Fruit fly (Drosophila melanogaster) whole organism, embryonic: ENCODE data around the gene mag.

Experiments used
- Abd-B ChIP-seq: fragments of 200-800 bp; sonication (Bioruptor generic); optimal IDR thresholded peaks from 2 replicates; lab custom pipeline; 2018; ENCODE audit warnings: missing biosample characterization, mild to moderate bottlenecking, missing genetic modification characterization, moderate library complexity
- BEAF-32 ChIP-seq: fragments of 200-800 bp; sonication (Bioruptor generic); optimal IDR thresholded peaks from 3 replicates; lab custom pipeline; 2017; ENCODE audit warnings: missing biosample characterization, missing genetic modification characterization, mild to moderate bottlenecking, moderate library complexity, missing genetic modification reagents
- CG13296 ChIP-seq: fragments of 200-800 bp; sonication (Bioruptor generic); optimal IDR thresholded peaks from 3 replicates; lab custom pipeline; 2018; ENCODE audit warnings: missing biosample characterization, mild to moderate bottlenecking, missing genetic modification characterization
- CG13894 ChIP-seq: fragments of 200-800 bp; sonication (Bioruptor generic); optimal IDR thresholded peaks from 3 replicates; lab custom pipeline; 2018; ENCODE audit warnings: missing biosample characterization, mild to moderate bottlenecking, missing genetic modification characterization, moderate library complexity
- CG14050 ChIP-seq: fragments of 200-800 bp; sonication (Bioruptor generic); IDR thresholded peaks from 3 replicates; pipeline ENCODE4 v1.3.6; 2022; ENCODE audit warnings: missing biosample characterization, missing genetic modification characterization
- CG14710 ChIP-seq: fragments of 200-800 bp; sonication (Bioruptor generic); optimal IDR thresholded peaks from 3 replicates; lab custom pipeline; 2019; ENCODE audit warnings: missing biosample characterization, mild to moderate bottlenecking, missing genetic modification characterization, moderate library complexity
- CG15514 ChIP-seq: fragments of 200-800 bp; sonication (Bioruptor generic); optimal IDR thresholded peaks from 3 replicates; lab custom pipeline; 2017; ENCODE audit warnings: missing biosample characterization, missing genetic modification characterization, mild to moderate bottlenecking, moderate library complexity, missing genetic modification reagents
- CG2116 ChIP-seq: fragments of 200-800 bp; sonication (Bioruptor generic); optimal IDR thresholded peaks from 3 replicates; lab custom pipeline; 2018; ENCODE audit warnings: missing biosample characterization, mild to moderate bottlenecking, missing genetic modification characterization
- CG2678 ChIP-seq: fragments of 200-800 bp; sonication (Bioruptor generic); optimal IDR thresholded peaks from 3 replicates; lab custom pipeline; 2019; ENCODE audit warnings: missing biosample characterization, mild to moderate bottlenecking, missing genetic modification characterization, moderate library complexity
- CG30020 ChIP-seq: fragments of 200-800 bp; optimal IDR thresholded peaks from 2 replicates; lab custom pipeline; 2019; ENCODE audit warnings: missing biosample characterization, mild to moderate bottlenecking, missing genetic modification characterization, moderate library complexity
- CG3163 ChIP-seq: fragments of 200-800 bp; sonication (Bioruptor generic); optimal IDR thresholded peaks from 3 replicates; lab custom pipeline; 2016; ENCODE audit warnings: missing biosample characterization, missing genetic modification characterization
- CG34422 ChIP-seq: fragments of 200-800 bp; sonication (Bioruptor generic); IDR thresholded peaks from 3 replicates; pipeline ENCODE4 v1.3.6; 2022; ENCODE audit warnings: missing biosample characterization, missing genetic modification characterization
- CG3847 ChIP-seq: fragments of 200-800 bp; sonication (Bioruptor generic); IDR thresholded peaks from 2 replicates; pipeline ENCODE4 v1.3.6; 2022; ENCODE audit warnings: missing biosample characterization, missing genetic modification characterization
- CG3995 ChIP-seq: fragments of 200-800 bp; sonication (Bioruptor generic); optimal IDR thresholded peaks from 3 replicates; lab custom pipeline; 2016; ENCODE audit warnings: missing biosample characterization, missing genetic modification characterization
- CG4617 ChIP-seq: fragments of 200-800 bp; sonication (Bioruptor generic); optimal IDR thresholded peaks from 3 replicates; lab custom pipeline; 2016; ENCODE audit warnings: missing biosample characterization, missing genetic modification characterization, borderline replicate concordance
- CG8281 ChIP-seq: fragments of 200-800 bp; sonication (Bioruptor generic); optimal IDR thresholded peaks from 2 replicates; lab custom pipeline; 2018; ENCODE audit warnings: missing biosample characterization, mild to moderate bottlenecking, missing genetic modification characterization, moderate library complexity
- Dp ChIP-seq: fragments of 200-800 bp; sonication (Bioruptor generic); optimal IDR thresholded peaks from 2 replicates; lab custom pipeline; 2018; ENCODE audit warnings: missing biosample characterization, mild to moderate bottlenecking, missing genetic modification characterization, moderate library complexity
- Ets97D ChIP-seq: fragments of 200-800 bp; sonication (Bioruptor generic); optimal IDR thresholded peaks from 3 replicates; lab custom pipeline; 2016; ENCODE audit warnings: missing biosample characterization, missing genetic modification characterization
- Fer2 ChIP-seq: fragments of 200-800 bp; sonication (Bioruptor generic); optimal IDR thresholded peaks from 2 replicates; lab custom pipeline; 2018; ENCODE audit warnings: missing biosample characterization, mild to moderate bottlenecking, missing genetic modification characterization, moderate library complexity
- Hmr ChIP-seq: fragments of 200-800 bp; sonication (Bioruptor generic); optimal IDR thresholded peaks from 3 replicates; lab custom pipeline; 2017; ENCODE audit warnings: mild to moderate bottlenecking, missing biosample characterization, missing genetic modification reagents, missing genetic modification characterization
- Myb ChIP-seq: fragments of 200-800 bp; sonication (Bioruptor generic); optimal IDR thresholded peaks from 2 replicates; lab custom pipeline; 2016; ENCODE audit warnings: missing biosample characterization, missing genetic modification characterization
- NfI ChIP-seq: fragments of 200-800 bp; sonication (Bioruptor generic); optimal IDR thresholded peaks from 3 replicates; lab custom pipeline; 2018; ENCODE audit warnings: missing biosample characterization, mild to moderate bottlenecking, missing genetic modification characterization, moderate library complexity
- Scr ChIP-seq: fragments of 200-800 bp; sonication (Bioruptor generic); IDR thresholded peaks from 2 replicates; pipeline ENCODE4 v1.3.6; 2022; ENCODE audit warnings: missing biosample characterization, missing genetic modification characterization; ENCODE audit not compliant: partially characterized antibody
- Sry-δ ChIP-seq: fragments of 200-800 bp; sonication (Bioruptor generic); optimal IDR thresholded peaks from 2 replicates; lab custom pipeline; 2016; ENCODE audit warnings: missing biosample characterization, missing genetic modification characterization
- YL-1 ChIP-seq: fragments of 200-800 bp; sonication (Bioruptor generic); optimal IDR thresholded peaks from 3 replicates; lab custom pipeline; 2017; ENCODE audit warnings: missing biosample characterization, mild to moderate bottlenecking, missing genetic modification characterization
- amos ChIP-seq: fragments of 200-800 bp; sonication (Bioruptor generic); IDR thresholded peaks from 2 replicates; pipeline ENCODE4 v1.3.6; 2022; ENCODE audit warnings: missing biosample characterization, missing genetic modification characterization; ENCODE audit not compliant: partially characterized antibody
- bbx ChIP-seq: fragments of 200-800 bp; sonication (Bioruptor generic); IDR thresholded peaks from 2 replicates; pipeline ENCODE4 v1.3.6; 2022; ENCODE audit warnings: missing biosample characterization, missing genetic modification characterization; ENCODE audit not compliant: partially characterized antibody
- croc ChIP-seq: fragments of 200-800 bp; sonication (Bioruptor generic); conservative IDR thresholded peaks from 3 replicates; pipeline ENCODE4 v1.3.6; 2022; ENCODE audit warnings: missing biosample characterization, missing genetic modification characterization
- fd102C ChIP-seq: fragments of 200-800 bp; sonication (Bioruptor generic); optimal IDR thresholded peaks from 2 replicates; lab custom pipeline; 2018; ENCODE audit warnings: missing biosample characterization, mild to moderate bottlenecking, missing genetic modification characterization, moderate library complexity
- fd3F ChIP-seq: fragments of 200-800 bp; sonication (Bioruptor generic); optimal IDR thresholded peaks from 2 replicates; lab custom pipeline; 2018; ENCODE audit warnings: missing biosample characterization, mild to moderate bottlenecking, missing genetic modification characterization, moderate library complexity
- gfzf ChIP-seq: fragments of 200-800 bp; sonication (Bioruptor generic); optimal IDR thresholded peaks from 2 replicates; lab custom pipeline; 2016; ENCODE audit warnings: missing biosample characterization, mild to moderate bottlenecking, missing genetic modification characterization, moderate library complexity
- hb ChIP-seq: fragments of 200-800 bp; sonication (Bioruptor generic); IDR thresholded peaks from 3 replicates; pipeline ENCODE4 v1.3.6; 2022; ENCODE audit warnings: missing biosample characterization, missing genetic modification characterization; ENCODE audit not compliant: partially characterized antibody
- hbn ChIP-seq: fragments of 200-800 bp; sonication (Bioruptor generic); IDR thresholded peaks from 2 replicates; pipeline ENCODE4 v1.3.6; 2022; ENCODE audit warnings: missing biosample characterization, missing genetic modification characterization; ENCODE audit not compliant: partially characterized antibody
- kay ChIP-seq: fragments of 200-800 bp; sonication (Bioruptor generic); optimal IDR thresholded peaks from 2 replicates; lab custom pipeline; 2016; ENCODE audit warnings: missing biosample characterization, missing genetic modification characterization
- lab ChIP-seq: fragments of 200-800 bp; sonication (Bioruptor generic); optimal IDR thresholded peaks from 3 replicates; lab custom pipeline; 2017; ENCODE audit warnings: missing biosample characterization, missing genetic modification characterization, mild to moderate bottlenecking, moderate library complexity, missing genetic modification reagents
- lola ChIP-seq, 3 experiments: fragments of >200 bp in 2 of 3; fragments of 200-800 bp in 1 of 3; sonication (Bioruptor generic) in 1 of 3; optimal IDR thresholded peaks; 2 replicates each; lab custom pipeline; 2017 to 2019; ENCODE audit warnings: missing biosample characterization in 3 of 3, missing genetic modification characterization in 3 of 3, mild to moderate bottlenecking in 1 of 3, moderate library complexity in 1 of 3
- nmo ChIP-seq: fragments of 200-800 bp; sonication (Bioruptor generic); optimal IDR thresholded peaks from 2 replicates; lab custom pipeline; 2018; ENCODE audit warnings: missing biosample characterization, mild to moderate bottlenecking, missing genetic modification characterization, moderate library complexity
- phol ChIP-seq: fragments of 200-800 bp; sonication (Bioruptor generic); optimal IDR thresholded peaks from 3 replicates; lab custom pipeline; 2018; ENCODE audit warnings: missing biosample characterization, mild to moderate bottlenecking, missing genetic modification characterization, moderate library complexity
- psq ChIP-seq: fragments of 200-800 bp; sonication (Bioruptor generic); optimal IDR thresholded peaks from 2 replicates; lab custom pipeline; 2017; ENCODE audit warnings: missing biosample characterization, missing genetic modification characterization
- sens ChIP-seq: fragments of 200-800 bp; sonication (Bioruptor generic); peaks from one replicate; lab custom pipeline; 2016; ENCODE audit warnings: missing biosample characterization, missing genetic modification characterization
- trem ChIP-seq: fragments of 200-800 bp; optimal IDR thresholded peaks from 3 replicates; lab custom pipeline; 2019; ENCODE audit warnings: missing biosample characterization, mild to moderate bottlenecking, missing genetic modification characterization, moderate library complexity
- vfl ChIP-seq: fragments of 200-800 bp; sonication (Bioruptor generic); optimal IDR thresholded peaks from 2 replicates; lab custom pipeline; 2016; ENCODE audit warnings: missing biosample characterization, missing genetic modification characterization
- vnd ChIP-seq: fragments of 200-800 bp; sonication (Bioruptor generic); IDR thresholded peaks from 3 replicates; pipeline ENCODE4 v1.3.6; 2022; ENCODE audit warnings: missing biosample characterization, missing genetic modification characterization; ENCODE audit not compliant: partially characterized antibody

The mag gene

DNA sequence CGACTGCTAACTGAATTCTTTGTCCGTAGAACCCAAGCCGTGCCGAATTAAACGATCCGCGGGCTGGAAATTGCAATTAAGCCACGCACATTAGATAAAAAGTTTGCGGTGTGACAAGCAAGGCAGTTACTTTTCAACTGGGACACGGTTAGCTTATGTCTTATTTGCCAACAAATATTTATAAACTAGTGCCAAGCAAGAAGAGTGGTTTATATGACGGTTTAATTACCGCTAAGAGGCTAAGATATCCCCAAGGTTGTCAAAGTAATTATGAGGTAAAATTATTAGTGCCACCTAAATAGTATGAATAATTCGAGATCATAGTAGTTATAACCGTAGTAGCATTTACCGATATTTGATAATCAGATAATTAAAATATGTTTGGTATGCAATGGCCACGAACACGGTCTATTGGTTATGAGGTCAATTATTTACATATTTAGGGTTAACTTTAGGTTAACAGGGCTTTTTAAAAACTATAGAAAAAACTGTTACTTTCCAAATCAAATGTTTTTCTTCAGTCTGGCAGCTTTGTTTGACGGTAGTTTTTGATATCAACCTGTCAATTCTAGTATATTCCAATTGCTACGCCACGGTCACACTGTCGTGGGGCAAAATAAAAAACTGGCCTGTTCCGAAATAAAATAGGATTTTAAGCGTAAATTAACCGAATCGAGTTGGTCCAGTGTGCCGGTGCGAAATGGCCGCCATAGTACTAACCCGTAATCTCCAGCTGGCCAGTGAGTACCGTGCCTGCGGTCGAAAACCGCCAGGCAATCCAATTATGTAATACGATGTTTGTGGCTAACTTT lies 34.5 kb downstream of the mag start, which contains the start of gene ZnT77C (continued):
- peak; percentile 68 for TF ChIP-seq CG4617 (GFP tag; lab: Kevin White, UChicago)
- peak; percentile 25; the same call in 1 of the 2 replicates for TF ChIP-seq amos (GFP tag; lab: Robert Waterston, UW)
- 0 out of 2 replicates have a peak, but pooled peaks have one; percentile 6 for TF ChIP-seq bbx (GFP tag; lab: Robert Waterston, UW)
- no peak for TF ChIP-seq vnd (GFP tag; lab: Robert Waterston, UW)
- TF ChIP-seq Fer2 = no peak
- TF ChIP-seq Scr (GFP tag; lab: Robert Waterston, UW) = peak; percentile 35; the same call in 1 of the 2 replicates
- TF ChIP-seq CG3995 = peak; percentile 93
- TF ChIP-seq CG34422 (GFP tag; lab: Robert Waterston, UW) = 0 out of 3 replicates have a peak, but pooled peaks have one; percentile 14
- TF ChIP-seq CG8281 (tag; lab: Kevin White, UChicago) = peak; percentile 90
- TF ChIP-seq trem (tag; lab: Kevin White, UChicago) = peak; percentile 73
- peak; percentile 47 for TF ChIP-seq CG13894 (tag; lab: Kevin White, UChicago)
- TF ChIP-seq nmo (GFP tag; lab: Kevin White, UChicago) = peak; percentile 9
- TF ChIP-seq Sry-δ (GFP tag; lab: Kevin White, UChicago) = peak; percentile 5
- peak; percentile 70 for TF ChIP-seq sens (GFP tag; lab: Kevin White, UChicago)
- TF ChIP-seq Myb (GFP tag; lab: Kevin White, UChicago) = peak; percentile 98
- TF ChIP-seq psq (GFP tag; lab: Kevin White, UChicago) = no peak
- peak; percentile 44 for TF ChIP-seq CG2116 (GFP tag; lab: Kevin White, UChicago)
- TF ChIP-seq kay (GFP tag; lab: Kevin White, UChicago) = no peak
- peak; percentile 32 for TF ChIP-seq CG2678 (tag; lab: Kevin White, UChicago)
- TF ChIP-seq croc = no peak
- TF ChIP-seq Dp (GFP tag; lab: Kevin White, UChicago) = peak; percentile 54
- TF ChIP-seq hbn (GFP tag; lab: Robert Waterston, UW) = no peak
- TF ChIP-seq Hmr (GFP tag; lab: Kevin White, UChicago) = peak; percentile 15
- peak; percentile 32 for TF ChIP-seq YL-1
- peak; percentile 13 for TF ChIP-seq CG14710 (tag; lab: Kevin White, UChicago)
- peak; percentile 24 for TF ChIP-seq fd3F (GFP tag; lab: Kevin White, UChicago)
- peak; percentile 41 for TF ChIP-seq BEAF-32 (GFP tag; lab: Kevin White, UChicago)
- TF ChIP-seq vfl (GFP tag; lab: Kevin White, UChicago) = no peak
- peak; percentile 2 for TF ChIP-seq Abd-B (GFP tag; lab: Kevin White, UChicago)
- TF ChIP-seq phol (tag; lab: Kevin White, UChicago) = peak; percentile 27
- TF ChIP-seq CG3847 = peak; percentile 39; the same call in 1 of the 2 replicates
- no peak for TF ChIP-seq NfI (GFP tag; lab: Kevin White, UChicago)
- TF ChIP-seq lola (GFP tag; optimal IDR thresholded peaks at IDR 0.05; lab: Kevin White, UChicago) = no peak
- TF ChIP-seq lab (GFP tag; lab: Kevin White, UChicago) = peak; percentile 37
- peak; percentile 77 for TF ChIP-seq CG13296
- TF ChIP-seq gfzf (GFP tag; lab: Kevin White, UChicago) = peak; percentile 84
- no peak for TF ChIP-seq hb (GFP tag; lab: Robert Waterston, UW)
- TF ChIP-seq CG30020 (tag; lab: Kevin White, UChicago) = peak; percentile 4
- TF ChIP-seq fd102C (GFP tag; lab: Kevin White, UChicago) = no peak
- TF ChIP-seq CG14050 = no peak; the same call in 2 of the 3 replicates
- peak; percentile 3 for TF ChIP-seq CG15514 (GFP tag; lab: Kevin White, UChicago)
- TF ChIP-seq CG3163 (GFP tag; lab: Kevin White, UChicago) = no peak
- TF ChIP-seq Ets97D = peak; percentile 29
